Fruit fly (Drosophila melanogaster): ENCODE measurements around the gene GstD3.

Gene GstD3

DNA sequence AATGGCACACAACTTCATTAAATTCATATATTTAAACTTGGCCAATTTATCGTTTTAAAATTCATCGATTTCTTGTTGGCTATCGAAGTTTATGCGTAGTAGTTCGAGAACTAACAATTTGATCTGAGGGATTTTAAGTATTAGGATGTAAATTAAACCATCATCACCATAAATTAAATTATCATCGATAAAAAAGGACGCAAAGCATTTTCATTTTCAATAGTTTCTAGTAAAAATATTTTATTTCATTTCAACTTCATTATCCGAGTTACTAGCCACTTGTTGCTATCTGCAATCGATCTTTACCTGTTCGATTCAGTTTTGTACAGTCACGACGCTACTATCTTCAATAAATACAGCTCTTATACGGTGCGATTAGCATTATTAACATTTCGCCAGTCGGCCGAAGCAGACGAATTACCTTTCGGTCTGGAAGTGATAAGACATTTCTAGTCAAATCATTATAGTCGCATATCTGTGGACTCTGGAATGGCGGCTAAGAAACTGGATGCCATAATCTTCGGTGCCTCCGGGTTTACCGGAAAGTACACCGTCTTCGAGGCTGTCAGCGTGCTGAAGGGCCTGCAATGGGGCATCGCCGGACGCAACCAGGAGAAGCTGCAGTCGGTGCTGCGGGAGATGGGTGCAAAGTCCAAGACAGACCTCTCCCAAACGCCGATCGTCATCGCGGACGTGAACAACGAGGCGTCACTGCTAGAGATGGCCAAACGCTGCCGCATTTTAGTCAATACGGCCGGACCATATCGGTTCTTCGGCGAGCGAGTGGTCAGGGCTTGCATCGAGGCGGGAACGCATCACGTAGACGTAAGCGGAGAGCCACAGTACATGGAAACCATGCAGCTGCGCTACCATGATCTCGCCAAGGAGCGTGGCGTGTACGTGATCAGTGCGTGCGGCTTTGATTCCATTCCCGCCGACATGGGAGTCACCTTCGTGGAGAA, 33.6 kb downstream of the GstD3 start, which contains the start of gene CG5167 (continued):
- no peak for TF ChIP-seq emc (GFP tag; optimal IDR thresholded peaks at IDR 0.05)
- TF ChIP-seq CG17359 (tag; optimal IDR thresholded peaks at IDR 0.05): peak; percentile 49
- peak; percentile 39 for TF ChIP-seq CG1603 (tag; optimal IDR thresholded peaks at IDR 0.05)
- no peak for TF ChIP-seq Tbp (GFP tag; optimal IDR thresholded peaks at IDR 0.05)
- 0 out of 3 replicates have a peak, but pooled peaks have one; percentile 8 for TF ChIP-seq CG16813 (GFP tag; IDR thresholded peaks at IDR 0.05; ENCODE audit: partially characterized antibody)
- peak; percentile 99 for TF ChIP-seq CG4820 (GFP tag; optimal IDR thresholded peaks at IDR 0.05)
- TF ChIP-seq dimm (GFP tag; IDR thresholded peaks at IDR 0.05): no peak
- no peak for TF ChIP-seq Nf-YB (GFP tag; optimal IDR thresholded peaks at IDR 0.05)
- TF ChIP-seq HLH3B (GFP tag; IDR thresholded peaks at IDR 0.05): no peak
- TF ChIP-seq zen (tag; optimal IDR thresholded peaks at IDR 0.05): peak; percentile 57
- TF ChIP-seq chif (GFP tag; optimal IDR thresholded peaks at IDR 0.05): no peak
- TF ChIP-seq CG30403 (GFP tag; optimal IDR thresholded peaks at IDR 0.05): peak; percentile 34
- TF ChIP-seq CG18262 (tag; optimal IDR thresholded peaks at IDR 0.05): peak; percentile 58
- peak; percentile 23 for TF ChIP-seq CG17385 (GFP tag; optimal IDR thresholded peaks at IDR 0.05)
- peak; percentile 18 for TF ChIP-seq pho (GFP tag; optimal IDR thresholded peaks at IDR 0.05)
- TF ChIP-seq CG7928 (GFP tag; optimal IDR thresholded peaks at IDR 0.05): no peak
- TF ChIP-seq Med (GFP tag): peak; percentile 55
- TF ChIP-seq CG15514 (GFP tag; optimal IDR thresholded peaks at IDR 0.05): peak; percentile 51
- peak; percentile 8 for TF ChIP-seq Nf-YC (tag; optimal IDR thresholded peaks at IDR 0.05)
- TF ChIP-seq mirr (GFP tag; optimal IDR thresholded peaks at IDR 0.05): peak; percentile 54
- TF ChIP-seq CG4730 (GFP tag; IDR thresholded peaks at IDR 0.05): peak; percentile 8; the same call in 1 of the 2 replicates
- peak; percentile 61 for TF ChIP-seq CG2678 (tag; optimal IDR thresholded peaks at IDR 0.05)
- peak; percentile 18 for TF ChIP-seq CG12942 (GFP tag; optimal IDR thresholded peaks at IDR 0.05)
- TF ChIP-seq Max (GFP tag; optimal IDR thresholded peaks at IDR 0.05): peak; percentile 43
- TF ChIP-seq Ssrp (tag; optimal IDR thresholded peaks at IDR 0.05): peak; percentile 14
- TF ChIP-seq GATAe (GFP tag; conservative IDR thresholded peaks at IDR 0.05): no peak
- no peak for TF ChIP-seq CG7357 (GFP tag; IDR thresholded peaks at IDR 0.05)
- no peak for TF ChIP-seq sna (GFP tag; IDR thresholded peaks at IDR 0.05; ENCODE audit: partially characterized antibody)
- peak; percentile 54; the same call in 1 of the 2 replicates for TF ChIP-seq Drgx (GFP tag; IDR thresholded peaks at IDR 0.05)
- no peak for TF ChIP-seq z (GFP tag; IDR thresholded peaks at IDR 0.05)
- no peak for TF ChIP-seq CG15073 (GFP tag; optimal IDR thresholded peaks at IDR 0.05)

DNA sequence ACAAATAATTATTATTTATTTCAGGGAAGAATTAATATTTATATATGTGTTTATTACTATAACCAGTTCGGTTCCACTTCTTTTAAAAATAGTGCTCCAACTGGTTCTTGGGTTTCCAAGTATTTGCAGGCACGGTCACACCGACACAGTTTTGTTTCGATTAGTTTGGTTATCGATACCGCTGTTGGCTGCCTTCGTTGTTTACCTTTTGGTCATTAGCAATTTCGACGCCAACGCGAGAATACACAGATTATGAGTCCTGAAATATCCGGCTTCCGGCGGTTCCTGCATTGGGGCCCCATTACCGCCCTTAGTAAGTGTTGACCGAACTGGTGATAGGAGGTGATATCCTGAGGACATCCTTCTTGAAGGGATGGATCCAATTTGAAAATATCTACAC, 35.3 kb downstream of the GstD3 start, which contains the start of gene CG5196:
CG5196 (plus strand) TSS at position 157 of the 400 bp plus-strand sequence.
- no peak for TF ChIP-seq gce (GFP tag; IDR thresholded peaks at IDR 0.05)
- TF ChIP-seq kni (GFP tag; optimal IDR thresholded peaks at IDR 0.05): peak; percentile 34
- peak; percentile 52 for TF ChIP-seq tna (GFP tag; IDR thresholded peaks at IDR 0.05; ENCODE audit: partially characterized antibody)
- peak; percentile 58; the same call in 1 of the 2 replicates for TF ChIP-seq nerfin-2 (GFP tag; IDR thresholded peaks at IDR 0.05; ENCODE audit: partially characterized antibody)
- no peak for TF ChIP-seq CG15269 (tag; optimal IDR thresholded peaks at IDR 0.05)
- no peak for TF ChIP-seq vfl (GFP tag; optimal IDR thresholded peaks at IDR 0.05)
- no peak for TF ChIP-seq CG17385 (GFP tag; optimal IDR thresholded peaks at IDR 0.05)
- no peak for TF ChIP-seq CG33213 (GFP tag; optimal IDR thresholded peaks at IDR 0.05)
- TF ChIP-seq trem (tag; optimal IDR thresholded peaks at IDR 0.05): peak; percentile 76
- TF ChIP-seq CG2875 (GFP tag; optimal IDR thresholded peaks at IDR 0.05): no peak
- TF ChIP-seq pnt (GFP tag; optimal IDR thresholded peaks at IDR 0.05): no peak
- peak; percentile 36 for TF ChIP-seq CG17829 (tag; optimal IDR thresholded peaks at IDR 0.05)
- TF ChIP-seq CG18262 (tag; optimal IDR thresholded peaks at IDR 0.05): no peak
- TF ChIP-seq ftz-f1 (GFP tag; optimal IDR thresholded peaks at IDR 0.05): no peak
- TF ChIP-seq Doc3 (GFP tag; IDR thresholded peaks at IDR 0.05; ENCODE audit: partially characterized antibody): peak; percentile 49; the same call in 2 of the 3 replicates
- TF ChIP-seq Bteb2 (GFP tag; optimal IDR thresholded peaks at IDR 0.05): no peak
- peak; percentile 1 for TF ChIP-seq D19A (tag; optimal IDR thresholded peaks at IDR 0.05)
- TF ChIP-seq NC2β (GFP tag; optimal IDR thresholded peaks at IDR 0.05): no peak
- TF ChIP-seq ham (GFP tag; IDR thresholded peaks at IDR 0.05): no peak
- no peak for TF ChIP-seq H15 (GFP tag; IDR thresholded peaks at IDR 0.05)
